Worm (Caenorhabditis elegans) whole organism, L1 larva: ENCODE data around the gene Y49F6A.11.

Source experiments
- efl-1 ChIP-seq, 4 experiments: fragments of 150-350 bp; optimal IDR thresholded peaks in 3 of 4; peaks in 1 of 4; 1 replicate in 1 of 4; 2 replicates in 3 of 4; lab custom pipeline; 2014; ENCODE audit warnings: missing biosample characterization in 2 of 4, missing genetic modification characterization in 2 of 4, missing genetic modification reagents in 2 of 4
- fkh-4 ChIP-seq: sonication (generic microtip); optimal IDR thresholded peaks from 2 replicates; lab custom pipeline; 2016; ENCODE audit warnings: missing compliant biosample characterization, missing genetic modification characterization, borderline replicate concordance
- nhr-11 ChIP-seq: fragments of 150-350 bp; optimal IDR thresholded peaks from 2 replicates; lab custom pipeline; 2014; ENCODE audit warnings: missing biosample characterization, missing genetic modification characterization
- nhr-237 ChIP-seq: fragments of 150-350 bp; optimal IDR thresholded peaks from 2 replicates; lab custom pipeline; 2014; ENCODE audit warnings: missing biosample characterization, missing genetic modification characterization
- sptf-1 ChIP-seq: fragments of 150-350 bp; optimal IDR thresholded peaks from 2 replicates; lab custom pipeline; 2014; ENCODE audit warnings: missing biosample characterization, missing genetic modification characterization
- ztf-11 ChIP-seq, 2 experiments: sonication (generic microtip); optimal IDR thresholded peaks; 2 replicates each; lab custom pipeline; 2016 to 2017; ENCODE audit warnings: missing genetic modification characterization in 2 of 2, missing biosample characterization in 1 of 2, missing compliant biosample characterization in 1 of 2

ce11 chrII:3634765-3635164 is 36.1 kb upstream of the Y49F6A.11 start:
- TF ChIP-seq sptf-1 (tag; lab: Kevin White, UChicago) (no peak), nhr-237 (tag; lab: Kevin White, UChicago) (no peak), fkh-4 (tag; lab: Kevin White, UChicago) (no peak), ztf-11 (tag; optimal IDR thresholded peaks at IDR 0.05; lab: Kevin White, UChicago) (no peak), nhr-11 (no peak), efl-1 (optimal IDR thresholded peaks at IDR 0.05; lab: Kevin White, UChicago) (no peak), efl-1 (GFP tag; optimal IDR thresholded peaks at IDR 0.05 in 1 of 2; lab: Kevin White, UChicago) (no peak)
